Fruit fly (Drosophila melanogaster) whole organism, embryonic: ENCODE results near the gene CG34242.

Source experiments
- CG10209 ChIP-seq: fragments of 200-800 bp; sonication (Bioruptor generic); optimal IDR thresholded peaks from 3 replicates; lab custom pipeline; 2017; ENCODE audit warnings: missing biosample characterization, mild to moderate bottlenecking, missing genetic modification characterization, missing genetic modification reagents
- CG11247 ChIP-seq: fragments of 200-800 bp; sonication (Bioruptor generic); IDR thresholded peaks from 2 replicates; pipeline ENCODE4 v1.3.6; 2022; ENCODE audit warnings: missing biosample characterization, missing genetic modification characterization
- CG12071 ChIP-seq: fragments of 200-800 bp; sonication (Bioruptor generic); optimal IDR thresholded peaks from 3 replicates; lab custom pipeline; 2018; ENCODE audit warnings: missing biosample characterization, mild to moderate bottlenecking, missing genetic modification characterization
- CG13296 ChIP-seq: fragments of 200-800 bp; sonication (Bioruptor generic); optimal IDR thresholded peaks from 3 replicates; lab custom pipeline; 2018; ENCODE audit warnings: missing biosample characterization, mild to moderate bottlenecking, missing genetic modification characterization
- CG13424 ChIP-seq: fragments of 200-800 bp; sonication (Bioruptor generic); optimal IDR thresholded peaks from 2 replicates; lab custom pipeline; 2019; ENCODE audit warnings: missing biosample characterization, mild to moderate bottlenecking, missing genetic modification characterization, moderate library complexity
- CG17385 ChIP-seq: fragments of 200-800 bp; sonication (Bioruptor generic); optimal IDR thresholded peaks from 3 replicates; lab custom pipeline; 2018; ENCODE audit warnings: missing biosample characterization, mild to moderate bottlenecking, missing genetic modification characterization
- CG17612 ChIP-seq: fragments of 200-800 bp; sonication (Bioruptor generic); IDR thresholded peaks from 2 replicates; pipeline ENCODE4 v1.3.6; 2022; ENCODE audit warnings: missing biosample characterization, missing genetic modification characterization
- CG18011 ChIP-seq: fragments of 200-800 bp; sonication (Bioruptor generic); optimal IDR thresholded peaks from 2 replicates; lab custom pipeline; 2017; ENCODE audit warnings: missing biosample characterization, missing genetic modification characterization, mild to moderate bottlenecking, moderate library complexity, missing genotype
- CG18599 ChIP-seq: fragments of 200-800 bp; sonication (Bioruptor generic); optimal IDR thresholded peaks from 3 replicates; lab custom pipeline; 2017; ENCODE audit warnings: missing biosample characterization, missing genetic modification characterization, mild to moderate bottlenecking, moderate library complexity, missing genetic modification reagents
- CG30431 ChIP-seq: fragments of 200-800 bp; sonication (Bioruptor generic); optimal IDR thresholded peaks from 2 replicates; lab custom pipeline; 2017; ENCODE audit warnings: missing biosample characterization, missing genetic modification characterization
- CG3995 ChIP-seq: fragments of 200-800 bp; sonication (Bioruptor generic); optimal IDR thresholded peaks from 3 replicates; lab custom pipeline; 2016; ENCODE audit warnings: missing biosample characterization, missing genetic modification characterization
- CG42726 ChIP-seq: fragments of 200-800 bp; sonication (Bioruptor generic); IDR thresholded peaks from 2 replicates; pipeline ENCODE4 v1.3.6; 2022; ENCODE audit warnings: missing biosample characterization, missing genetic modification characterization; ENCODE audit not compliant: partially characterized antibody
- CG4617 ChIP-seq: fragments of 200-800 bp; sonication (Bioruptor generic); optimal IDR thresholded peaks from 3 replicates; lab custom pipeline; 2016; ENCODE audit warnings: missing biosample characterization, missing genetic modification characterization, borderline replicate concordance
- CG4820 ChIP-seq: fragments of 200-800 bp; sonication (Bioruptor generic); optimal IDR thresholded peaks from 3 replicates; lab custom pipeline; 2016; ENCODE audit warnings: missing biosample characterization, missing genetic modification characterization
- CG4854 ChIP-seq: fragments of 200-800 bp; sonication (Bioruptor generic); optimal IDR thresholded peaks from 2 replicates; lab custom pipeline; 2016; ENCODE audit warnings: missing biosample characterization, missing genetic modification characterization, inconsistent platforms
- CG6254 ChIP-seq: fragments of 200-800 bp; sonication (Bioruptor generic); optimal IDR thresholded peaks from 3 replicates; lab custom pipeline; 2017; ENCODE audit warnings: mild to moderate bottlenecking, missing biosample characterization, missing genetic modification reagents, missing genetic modification characterization
- CG9215 ChIP-seq: fragments of 200-800 bp; sonication (Bioruptor generic); IDR thresholded peaks from 2 replicates; pipeline ENCODE4 v1.3.6; 2022; ENCODE audit warnings: missing biosample characterization, missing genetic modification characterization
- CG9437 ChIP-seq: fragments of 200-800 bp; sonication (Bioruptor generic); optimal IDR thresholded peaks from 2 replicates; lab custom pipeline; 2018; ENCODE audit warnings: missing biosample characterization, mild to moderate bottlenecking, missing genetic modification characterization
- CHES-1-like ChIP-seq: fragments of 200-800 bp; sonication (Bioruptor generic); optimal IDR thresholded peaks from 2 replicates; lab custom pipeline; 2016; ENCODE audit warnings: missing biosample characterization, missing genetic modification characterization
- Chrac-16 ChIP-seq: fragments of 200-800 bp; sonication (Bioruptor generic); optimal IDR thresholded peaks from 3 replicates; lab custom pipeline; 2016; ENCODE audit warnings: missing biosample characterization, missing genetic modification characterization
- Ets97D ChIP-seq: fragments of 200-800 bp; sonication (Bioruptor generic); optimal IDR thresholded peaks from 3 replicates; lab custom pipeline; 2016; ENCODE audit warnings: missing biosample characterization, missing genetic modification characterization
- Fer2 ChIP-seq: fragments of 200-800 bp; sonication (Bioruptor generic); optimal IDR thresholded peaks from 2 replicates; lab custom pipeline; 2018; ENCODE audit warnings: missing biosample characterization, mild to moderate bottlenecking, missing genetic modification characterization, moderate library complexity
- Gsc ChIP-seq: fragments of 200-800 bp; sonication (Bioruptor generic); IDR thresholded peaks from 2 replicates; pipeline ENCODE4 v1.3.6; 2022; ENCODE audit warnings: missing biosample characterization, missing genetic modification characterization
- HHEX ChIP-seq: fragments of 200-800 bp; sonication (Bioruptor generic); optimal IDR thresholded peaks from 3 replicates; lab custom pipeline; 2017; ENCODE audit warnings: missing biosample characterization, mild to moderate bottlenecking, missing genetic modification characterization, missing genetic modification reagents
- MTF-1 ChIP-seq: fragments of 200-800 bp; sonication (Bioruptor generic); optimal IDR thresholded peaks from 2 replicates; lab custom pipeline; 2018; ENCODE audit warnings: missing biosample characterization, mild to moderate bottlenecking, missing genetic modification characterization, borderline replicate concordance
- NK7.1 ChIP-seq: fragments of 200-800 bp; sonication (Bioruptor generic); optimal IDR thresholded peaks from 3 replicates; lab custom pipeline; 2016; ENCODE audit warnings: missing biosample characterization, missing genetic modification characterization
- PHDP ChIP-seq: fragments of 200-800 bp; sonication (Bioruptor generic); optimal IDR thresholded peaks from 3 replicates; lab custom pipeline; 2018; ENCODE audit warnings: missing biosample characterization, mild to moderate bottlenecking, missing genetic modification characterization, moderate library complexity
- Ptx1 ChIP-seq: fragments of 200-800 bp; sonication (Bioruptor generic); IDR thresholded peaks from 2 replicates; pipeline ENCODE4 v1.3.6; 2022; ENCODE audit warnings: missing biosample characterization, missing genetic modification characterization
- chm ChIP-seq: fragments of 200-800 bp; sonication (Bioruptor generic); IDR thresholded peaks from 2 replicates; pipeline ENCODE4 v1.3.6; 2022; ENCODE audit warnings: missing biosample characterization, missing genetic modification characterization
- croc ChIP-seq: fragments of 200-800 bp; sonication (Bioruptor generic); conservative IDR thresholded peaks from 3 replicates; pipeline ENCODE4 v1.3.6; 2022; ENCODE audit warnings: missing biosample characterization, missing genetic modification characterization
- crp ChIP-seq, 2 experiments: fragments of 200-800 bp; sonication (Bioruptor generic); optimal IDR thresholded peaks; 2 replicates in 1 of 2; 3 replicates in 1 of 2; lab custom pipeline; 2017; ENCODE audit warnings: missing biosample characterization in 2 of 2, missing genetic modification characterization in 2 of 2, mild to moderate bottlenecking in 1 of 2, moderate library complexity in 1 of 2
- emc ChIP-seq: fragments of 200-800 bp; sonication (Bioruptor generic); optimal IDR thresholded peaks from 2 replicates; lab custom pipeline; 2016; ENCODE audit warnings: missing biosample characterization, missing genetic modification characterization
- eve ChIP-seq, 2 experiments: fragments of >200 bp; optimal IDR thresholded peaks; 2 replicates each; lab custom pipeline; 2017; ENCODE audit warnings: missing biosample characterization in 2 of 2, missing genetic modification characterization in 2 of 2
- grn ChIP-seq: fragments of 200-800 bp; sonication (Bioruptor generic); optimal IDR thresholded peaks from 3 replicates; lab custom pipeline; 2017; ENCODE audit warnings: missing biosample characterization, missing genetic modification characterization
- inv ChIP-seq: fragments of 200-800 bp; sonication (Bioruptor generic); IDR thresholded peaks from 2 replicates; pipeline ENCODE4 v1.3.6; 2022; ENCODE audit warnings: missing biosample characterization, missing genetic modification characterization; ENCODE audit not compliant: partially characterized antibody
- jumu ChIP-seq: fragments of 200-800 bp; sonication (Bioruptor generic); optimal IDR thresholded peaks from 3 replicates; lab custom pipeline; 2016; ENCODE audit warnings: missing biosample characterization, missing genetic modification characterization
- oc ChIP-seq: fragments of 200-800 bp; sonication (Bioruptor generic); optimal IDR thresholded peaks from 2 replicates; lab custom pipeline; 2018; ENCODE audit warnings: missing biosample characterization, mild to moderate bottlenecking, missing genetic modification characterization, moderate library complexity
- odd ChIP-seq: fragments of 200-800 bp; sonication (Bioruptor generic); optimal IDR thresholded peaks from 2 replicates; lab custom pipeline; 2017; ENCODE audit warnings: missing biosample characterization, mild to moderate bottlenecking, missing genetic modification characterization
- pan ChIP-seq, 4 experiments: fragments of >200 bp in 3 of 4; fragments of 200-800 bp in 1 of 4; sonication (Bioruptor generic) in 1 of 4; optimal IDR thresholded peaks in 3 of 4; IDR thresholded peaks in 1 of 4; 2 replicates each; pipeline versions ENCODE4 v1.3.6 to Lab custom; 2017 to 2022; ENCODE audit warnings: missing biosample characterization in 2 of 4, missing genetic modification characterization in 2 of 4, mixed read lengths in 1 of 4
- peb ChIP-seq: fragments of 200-800 bp; sonication (Bioruptor generic); IDR thresholded peaks from 2 replicates; pipeline ENCODE4 v1.3.6; 2022; ENCODE audit warnings: missing biosample characterization, missing genetic modification characterization
- prd ChIP-seq, 3 experiments: fragments of >200 bp in 2 of 3; fragments of 200-800 bp in 1 of 3; sonication (Bioruptor generic) in 1 of 3; optimal IDR thresholded peaks in 2 of 3; IDR thresholded peaks in 1 of 3; 2 replicates in 2 of 3; 3 replicates in 1 of 3; pipeline versions ENCODE4 v1.3.6 to Lab custom; 2017 to 2022; ENCODE audit warnings: missing biosample characterization in 1 of 3, missing genetic modification characterization in 1 of 3
- ranshi ChIP-seq: fragments of 200-800 bp; sonication (Bioruptor generic); IDR thresholded peaks from 2 replicates; pipeline ENCODE4 v1.3.6; 2022; ENCODE audit warnings: missing biosample characterization, missing genetic modification characterization
- run ChIP-seq: fragments of 200-800 bp; sonication (Bioruptor generic); optimal IDR thresholded peaks from 3 replicates; lab custom pipeline; 2018; ENCODE audit warnings: missing biosample characterization, mild to moderate bottlenecking, missing genetic modification characterization
- shn ChIP-seq: fragments of 200-800 bp; sonication (Bioruptor generic); optimal IDR thresholded peaks from 3 replicates; lab custom pipeline; 2016; ENCODE audit warnings: missing biosample characterization, missing genetic modification characterization
- slp2 ChIP-seq: fragments of 200-800 bp; sonication (Bioruptor generic); optimal IDR thresholded peaks from 2 replicates; lab custom pipeline; 2016; ENCODE audit warnings: missing biosample characterization, missing genetic modification characterization
- tin ChIP-seq: fragments of 200-800 bp; sonication (Bioruptor generic); optimal IDR thresholded peaks from 3 replicates; lab custom pipeline; 2016; ENCODE audit warnings: missing biosample characterization, missing genetic modification characterization
- tx ChIP-seq: fragments of 200-800 bp; sonication (Bioruptor generic); optimal IDR thresholded peaks from 2 replicates; lab custom pipeline; 2016; ENCODE audit warnings: missing biosample characterization, missing genetic modification characterization
- vvl ChIP-seq: fragments of 200-800 bp; sonication (Bioruptor generic); IDR thresholded peaks from 2 replicates; pipeline ENCODE4 v1.3.6; 2022; ENCODE audit warnings: missing biosample characterization, missing genetic modification characterization
- zen2 ChIP-seq: fragments of 200-800 bp; sonication (Bioruptor generic); IDR thresholded peaks from 3 replicates; pipeline ENCODE4 v1.3.6; 2022; ENCODE audit warnings: missing biosample characterization, missing genetic modification characterization; ENCODE audit not compliant: partially characterized antibody

Gene CG34242

DNA sequence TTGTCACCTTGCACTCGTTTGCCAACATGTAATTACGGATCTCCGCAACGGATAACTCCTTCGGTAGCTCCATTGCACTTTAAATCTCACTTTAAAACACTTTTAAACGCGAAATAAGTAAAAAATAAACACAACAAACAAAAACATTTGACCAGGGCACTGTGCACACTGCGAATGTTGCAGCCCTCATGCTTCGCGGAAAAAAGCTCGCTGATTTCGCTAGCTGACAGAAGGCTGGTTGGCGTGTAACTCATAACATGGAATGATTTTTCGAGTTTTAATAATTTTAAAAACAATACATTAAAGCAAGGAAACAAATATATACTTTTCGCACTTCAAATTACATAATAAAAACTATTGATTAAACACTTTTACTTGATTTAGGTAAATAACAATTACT, 38.6 kb downstream of the CG34242 start, which contains the start of gene sowah (continued):
- TF ChIP-seq peb (no peak), vvl (GFP tag; lab: Robert Waterston, UW) (peak; percentile 65; the same call in 1 of the 2 replicates), CG3995 (GFP tag; lab: Kevin White, UChicago) (peak; percentile 73), pan (optimal IDR thresholded peaks at IDR 0.05; lab: Kevin White, UChicago) (no peak), pan (GFP tag; optimal IDR thresholded peaks at IDR 0.05 in 1 of 2, IDR thresholded peaks at IDR 0.05 in 1 of 2) (no peak), CG9215 (GFP tag; lab: Robert Waterston, UW) (no peak), prd (optimal IDR thresholded peaks at IDR 0.05; lab: Kevin White, UChicago) (no peak), prd (GFP tag; IDR thresholded peaks at IDR 0.05; lab: Robert Waterston, UW) (peak; percentile 45; the same call in 1 of the 3 replicates), shn (GFP tag; lab: Kevin White, UChicago) (peak; percentile 62), crp (GFP tag; optimal IDR thresholded peaks at IDR 0.05; lab: Kevin White, UChicago) (no peak), inv (GFP tag; lab: Robert Waterston, UW) (no peak), odd (no peak), Gsc (GFP tag; lab: Robert Waterston, UW) (no peak), zen2 (no peak), CG4854 (GFP tag; lab: Kevin White, UChicago) (peak; percentile 28), CG12071 (no peak), PHDP (tag; lab: Kevin White, UChicago) (peak; percentile 13), ranshi (GFP tag; lab: Robert Waterston, UW) (no peak), CG17385 (no peak), Fer2 (tag; lab: Kevin White, UChicago) (no peak), CG18599 (GFP tag; lab: Kevin White, UChicago) (no peak), chm (GFP tag; lab: Robert Waterston, UW) (no peak), CG17612 (GFP tag; lab: Robert Waterston, UW) (no peak), eve (GFP tag; optimal IDR thresholded peaks at IDR 0.05; lab: Kevin White, UChicago) (no peak), tx (GFP tag; lab: Kevin White, UChicago) (no peak), Ets97D (GFP tag; lab: Kevin White, UChicago) (peak; percentile 77), CG10209 (GFP tag; lab: Kevin White, UChicago) (peak; percentile 2), CG42726 (GFP tag; lab: Robert Waterston, UW) (peak; percentile 88), CG9437 (GFP tag; lab: Kevin White, UChicago) (no peak), CG13296 (peak; percentile 10), run (tag; lab: Kevin White, UChicago) (no peak), Ptx1 (GFP tag; lab: Robert Waterston, UW) (peak; percentile 55; the same call in 1 of the 2 replicates), NK7.1 (GFP tag; lab: Kevin White, UChicago) (peak; percentile 19), CG6254 (GFP tag; lab: Kevin White, UChicago) (no peak), CG11247 (GFP tag; lab: Robert Waterston, UW) (peak; percentile 7; the same call in 1 of the 2 replicates), CG18011 (peak; percentile 100), CHES-1-like (GFP tag; lab: Kevin White, UChicago) (peak; percentile 65), tin (peak; percentile 39), CG13424 (tag; lab: Kevin White, UChicago) (peak; percentile 34), MTF-1 (GFP tag; lab: Kevin White, UChicago) (peak; percentile 23), oc (tag; lab: Kevin White, UChicago) (peak; percentile 40), Chrac-16 (GFP tag; lab: Kevin White, UChicago) (peak; percentile 29), croc (GFP tag; lab: Robert Waterston, UW) (no peak; the same call in 2 of the 3 replicates), CG4617 (GFP tag; lab: Kevin White, UChicago) (peak; percentile 99), CG4820 (GFP tag; lab: Kevin White, UChicago) (peak; percentile 40), grn (no peak), emc (GFP tag; lab: Kevin White, UChicago) (peak; percentile 50), CG30431 (no peak), jumu (peak; percentile 26), slp2 (GFP tag; lab: Kevin White, UChicago) (peak; percentile 25), HHEX (GFP tag; lab: Kevin White, UChicago) (no peak)
